Fruit fly (Drosophila melanogaster) whole organism: ENCODE data around the gene Tsp3A.

Source experiments
- CG8478 ChIP-seq: fragments of >200 bp; optimal IDR thresholded peaks from 2 replicates; lab custom pipeline; 2018; ENCODE audit warnings: inconsistent platforms
- Dll ChIP-seq: fragments of >200 bp; optimal IDR thresholded peaks from 2 replicates; lab custom pipeline; 2017
- EcR ChIP-seq, 2 experiments: fragments of >200 bp; optimal IDR thresholded peaks; 2 replicates each; lab custom pipeline; 2017; ENCODE audit warnings: missing biosample characterization in 2 of 2, missing genetic modification characterization in 2 of 2, missing genetic modification reagents in 2 of 2
- pan ChIP-seq: fragments of >200 bp; optimal IDR thresholded peaks from 2 replicates; lab custom pipeline; 2017
- psq ChIP-seq: fragments of >200 bp; optimal IDR thresholded peaks from 2 replicates; lab custom pipeline; 2017

- TF ChIP-seq Dll (lab: Kevin White, UChicago) (peak; percentile 37), pan (lab: Kevin White, UChicago) (no peak), psq (lab: Kevin White, UChicago) (no peak), CG8478 (lab: Kevin White, UChicago) (no peak), EcR (GFP tag; optimal IDR thresholded peaks at IDR 0.05; lab: Kevin White, UChicago) (no peak)
Observed at dm6 chrX:2647472-2647883, 27.9 kb upstream of the Tsp3A start.
